Worm (Caenorhabditis elegans) whole organism, young adult: ENCODE results near the gene C46C11.4.

Experiments used
- B0035.1 ChIP-seq: sonication (generic microtip); optimal IDR thresholded peaks from 2 replicates; lab custom pipeline; 2016; ENCODE audit warnings: missing genetic modification characterization, mild to moderate bottlenecking, missing compliant biosample characterization, missing genotype, missing genetic modification reagents
- B0336.3 ChIP-seq: fragments of 200-800 bp; sonication (Bioruptor generic); IDR thresholded peaks from 2 replicates; pipeline ENCODE4 v1.3.6; 2022; ENCODE audit warnings: missing genetic modification characterization, missing compliant biosample characterization
- F10E7.11 ChIP-seq: sonication (generic microtip); optimal IDR thresholded peaks from 2 replicates; lab custom pipeline; 2017; ENCODE audit warnings: mild to moderate bottlenecking, missing genetic modification characterization, moderate library complexity, missing compliant biosample characterization
- F22D6.2 ChIP-seq: sonication (generic microtip); optimal IDR thresholded peaks from 2 replicates; lab custom pipeline; 2016; ENCODE audit warnings: mild to moderate bottlenecking, missing genetic modification characterization, missing compliant biosample characterization
- F49E8.2 ChIP-seq: sonication (generic microtip); optimal IDR thresholded peaks from 3 replicates; lab custom pipeline; 2017; ENCODE audit warnings: missing genetic modification characterization, mild to moderate bottlenecking, missing compliant biosample characterization, antibody characterized with exemption, moderate library complexity; ENCODE audit not compliant: insufficient read depth
- F55B11.4 ChIP-seq: sonication (generic microtip); optimal IDR thresholded peaks from 2 replicates; lab custom pipeline; 2016; ENCODE audit warnings: missing compliant biosample characterization, missing genetic modification characterization, borderline replicate concordance; ENCODE audit not compliant: insufficient read depth
- F57C9.4 ChIP-seq: sonication (generic microtip); optimal IDR thresholded peaks from 2 replicates; lab custom pipeline; 2017; ENCODE audit warnings: mild to moderate bottlenecking, missing genetic modification characterization, missing compliant biosample characterization
- T07F8.4 ChIP-seq: sonication (generic microtip); optimal IDR thresholded peaks from 2 replicates; lab custom pipeline; 2016; ENCODE audit warnings: mild to moderate bottlenecking, missing genetic modification characterization, moderate library complexity, missing compliant biosample characterization
- Y79H2A.3 ChIP-seq: fragments of 200-800 bp; sonication (Bioruptor generic); conservative IDR thresholded peaks from 2 replicates; pipeline ENCODE4 v1.3.6; 2022; ENCODE audit warnings: missing genetic modification reagents, missing genetic modification characterization, missing compliant biosample characterization
- attf-3 ChIP-seq: fragments of 200-800 bp; sonication (Bioruptor generic); conservative IDR thresholded peaks from 2 replicates; pipeline ENCODE4 v1.3.6; 2022; ENCODE audit warnings: missing genetic modification reagents, missing genetic modification characterization, missing compliant biosample characterization
- attf-6 ChIP-seq: fragments of 200-800 bp; sonication (Bioruptor generic); IDR thresholded peaks from 2 replicates; pipeline ENCODE4 v1.3.6; 2022; ENCODE audit warnings: missing genetic modification reagents, missing genetic modification characterization, missing compliant biosample characterization
- bed-1 ChIP-seq: fragments of 200-800 bp; sonication (Bioruptor generic); IDR thresholded peaks from 2 replicates; pipeline ENCODE4 v1.3.6; 2022; ENCODE audit warnings: missing genetic modification reagents, missing genetic modification characterization, missing compliant biosample characterization
- cebp-1 ChIP-seq, 2 experiments: fragments of 200-800 bp in 1 of 2; sonication (Bioruptor generic) in 1 of 2; sonication (generic microtip) in 1 of 2; IDR thresholded peaks in 1 of 2; optimal IDR thresholded peaks in 1 of 2; 2 replicates each; pipeline versions ENCODE4 v1.3.6 to Lab custom; 2017 to 2022; ENCODE audit warnings: missing compliant biosample characterization in 2 of 2, missing genetic modification characterization in 2 of 2, mild to moderate bottlenecking in 1 of 2, missing genetic modification reagents in 1 of 2, moderate library complexity in 1 of 2
- ceh-100 ChIP-seq: fragments of 200-800 bp; sonication (Bioruptor generic); IDR thresholded peaks from 2 replicates; pipeline ENCODE4 v1.3.6; 2022; ENCODE audit warnings: missing genetic modification reagents, missing genetic modification characterization, missing compliant biosample characterization
- ceh-40 ChIP-seq: fragments of 200-800 bp; sonication (Bioruptor generic); IDR thresholded peaks from 2 replicates; pipeline ENCODE4 v1.3.6; 2022; ENCODE audit warnings: missing genetic modification characterization, missing compliant biosample characterization
- dpff-1 ChIP-seq: sonication (generic microtip); optimal IDR thresholded peaks from 2 replicates; lab custom pipeline; 2017; ENCODE audit warnings: mild to moderate bottlenecking, missing genetic modification characterization, missing compliant biosample characterization
- dpl-1 ChIP-seq: fragments of 150-350 bp; optimal IDR thresholded peaks from 2 replicates; lab custom pipeline; 2014; ENCODE audit warnings: missing biosample characterization, missing genetic modification reagents, missing genetic modification characterization
- ets-4 ChIP-seq: fragments of 200-800 bp; sonication (Bioruptor generic); optimal IDR thresholded peaks from 2 replicates; lab custom pipeline; 2018; ENCODE audit warnings: mild to moderate bottlenecking, missing genetic modification characterization, missing compliant biosample characterization
- him-1 ChIP-seq: sonication (generic microtip); optimal IDR thresholded peaks from 2 replicates; lab custom pipeline; 2016; ENCODE audit warnings: missing genotype, missing genetic modification reagents, missing genetic modification characterization, missing compliant biosample characterization
- hmg-1.2 ChIP-seq: fragments of 200-800 bp; sonication (Bioruptor generic); IDR thresholded peaks from 2 replicates; pipeline ENCODE4 v1.3.6; 2022; ENCODE audit warnings: missing genetic modification reagents, missing genetic modification characterization, missing compliant biosample characterization
- let-526 ChIP-seq: fragments of 200-800 bp; sonication (Bioruptor generic); IDR thresholded peaks from 2 replicates; pipeline ENCODE4 v1.3.6; 2022; ENCODE audit warnings: missing genetic modification reagents, missing genetic modification characterization, missing compliant biosample characterization
- let-607 ChIP-seq, 2 experiments: fragments of 200-800 bp in 1 of 2; sonication (Bioruptor generic) in 1 of 2; sonication (generic microtip) in 1 of 2; optimal IDR thresholded peaks; 2 replicates each; lab custom pipeline; 2016 to 2018; ENCODE audit warnings: mild to moderate bottlenecking in 2 of 2, missing compliant biosample characterization in 2 of 2, missing genetic modification characterization in 2 of 2, moderate library complexity in 2 of 2, missing genotype in 1 of 2
- lin-35 ChIP-seq, 3 experiments: fragments of 150-350 bp in 2 of 3; sonication (generic microtip) in 1 of 3; optimal IDR thresholded peaks; 2 replicates each; lab custom pipeline; 2014 to 2018; ENCODE audit warnings: missing biosample characterization in 3 of 3, missing genetic modification characterization in 3 of 3, missing genetic modification reagents in 3 of 3
- madf-6 ChIP-seq: fragments of 200-800 bp; sonication (Bioruptor generic); IDR thresholded peaks from 2 replicates; pipeline ENCODE4 v1.3.6; 2022; ENCODE audit warnings: missing genetic modification reagents, missing genetic modification characterization, missing compliant biosample characterization
- madf-8 ChIP-seq: fragments of 200-800 bp; sonication (Bioruptor generic); conservative IDR thresholded peaks from 2 replicates; pipeline ENCODE4 v1.3.6; 2022; ENCODE audit warnings: missing genetic modification reagents, missing genetic modification characterization, missing compliant biosample characterization
- nfya-1 ChIP-seq: sonication (generic microtip); optimal IDR thresholded peaks from 2 replicates; lab custom pipeline; 2017; ENCODE audit warnings: antibody characterized with exemption, missing compliant biosample characterization, missing genetic modification characterization, borderline replicate concordance; ENCODE audit not compliant: insufficient read depth
- pha-4 ChIP-seq: fragments of 150-350 bp; sonication (generic microtip); optimal IDR thresholded peaks from 2 replicates; lab custom pipeline; 2014; ENCODE audit warnings: missing biosample characterization, missing genetic modification reagents, missing genetic modification characterization
- snpc-1.1 ChIP-seq: sonication (generic microtip); optimal IDR thresholded peaks from 2 replicates; lab custom pipeline; 2017; ENCODE audit warnings: missing genetic modification characterization, mild to moderate bottlenecking, missing compliant biosample characterization, antibody characterized with exemption, moderate library complexity, missing genotype, missing genetic modification reagents; ENCODE audit not compliant: insufficient read depth
- snpc-1.3 ChIP-seq: sonication (generic microtip); optimal IDR thresholded peaks from 2 replicates; lab custom pipeline; 2017; ENCODE audit warnings: missing genetic modification characterization, mild to moderate bottlenecking, missing compliant biosample characterization, antibody characterized with exemption, moderate library complexity, missing genotype, missing genetic modification reagents; ENCODE audit not compliant: insufficient read depth
- tbp1 ChIP-seq: fragments of 200-800 bp; sonication (Bioruptor generic); optimal IDR thresholded peaks from 2 replicates; lab custom pipeline; 2018; ENCODE audit warnings: mild to moderate bottlenecking, missing genetic modification characterization, missing compliant biosample characterization
- tlf-1 ChIP-seq: fragments of 200-800 bp; sonication (Bioruptor generic); optimal IDR thresholded peaks from 2 replicates; lab custom pipeline; 2018; ENCODE audit warnings: mild to moderate bottlenecking, missing genetic modification characterization, missing compliant biosample characterization
- zim-3 ChIP-seq: sonication (generic microtip); optimal IDR thresholded peaks from 2 replicates; lab custom pipeline; 2017; ENCODE audit warnings: mild to moderate bottlenecking, missing genetic modification characterization, moderate library complexity, missing compliant biosample characterization
- ztf-22 ChIP-seq: fragments of 200-800 bp; sonication (Bioruptor generic); optimal IDR thresholded peaks from 2 replicates; lab custom pipeline; 2018; ENCODE audit warnings: mild to moderate bottlenecking, missing genetic modification characterization, moderate library complexity, missing compliant biosample characterization
- ztf-3 ChIP-seq: fragments of 200-800 bp; sonication (Bioruptor generic); optimal IDR thresholded peaks from 2 replicates; lab custom pipeline; 2018; ENCODE audit warnings: mild to moderate bottlenecking, missing genetic modification characterization, missing compliant biosample characterization

C46C11.4 gene

ce11 chrX:4647104-4647503, at the start of gene C46C11.4:
TSS of gene C46C11.4 (minus strand) at chrX:4647204.
- no peak for TF ChIP-seq Y79H2A.3 (GFP tag; lab: Robert Waterston, UW)
- no peak for TF ChIP-seq dpff-1 (tag; lab: Kevin White, UChicago)
- TF ChIP-seq F55B11.4 (tag; lab: Kevin White, UChicago): no peak
- no peak for TF ChIP-seq ztf-22 (GFP tag; lab: Kevin White, UChicago)
- TF ChIP-seq F22D6.2 (tag; lab: Kevin White, UChicago): no peak
- no peak for TF ChIP-seq ceh-40 (GFP tag; lab: Robert Waterston, UW)
- TF ChIP-seq madf-6 (GFP tag; lab: Robert Waterston, UW): no peak
- no peak for TF ChIP-seq him-1 (tag; lab: Kevin White, UChicago)
- no peak for TF ChIP-seq pha-4 (tag; lab: Kevin White, UChicago)
- no peak for TF ChIP-seq ets-4 (GFP tag; lab: Kevin White, UChicago)
- no peak for TF ChIP-seq attf-6 (GFP tag; lab: Robert Waterston, UW)
- no peak for TF ChIP-seq zim-3
- TF ChIP-seq snpc-1.3 (tag; lab: Kevin White, UChicago): no peak
- no peak for TF ChIP-seq bed-1 (GFP tag; lab: Robert Waterston, UW)
- no peak for TF ChIP-seq dpl-1 (GFP tag; lab: Kevin White, UChicago)
- no peak for TF ChIP-seq B0035.1 (tag; lab: Kevin White, UChicago)
- TF ChIP-seq tlf-1 (GFP tag; lab: Kevin White, UChicago): no peak

ce11 chrX:4694611-4695370, 47.8 kb upstream of the C46C11.4 start:
- TF ChIP-seq let-607 (tag; optimal IDR thresholded peaks at IDR 0.05; lab: Kevin White, UChicago) (no peak), tbp1 (GFP tag; lab: Kevin White, UChicago) (no peak), snpc-1.1 (tag; lab: Kevin White, UChicago) (no peak), ceh-100 (no peak), T07F8.4 (tag; lab: Kevin White, UChicago) (no peak), attf-3 (GFP tag; lab: Robert Waterston, UW) (no peak), F10E7.11 (tag; lab: Kevin White, UChicago) (no peak), B0336.3 (GFP tag; lab: Robert Waterston, UW) (no peak), F57C9.4 (tag; lab: Kevin White, UChicago) (no peak), ztf-3 (no peak), cebp-1 (GFP tag; IDR thresholded peaks at IDR 0.05; lab: Robert Waterston, UW) (no peak), cebp-1 (tag; optimal IDR thresholded peaks at IDR 0.05; lab: Kevin White, UChicago) (no peak), F55B11.4 (tag; lab: Kevin White, UChicago) (no peak), nfya-1 (tag; lab: Kevin White, UChicago) (no peak), F22D6.2 (tag; lab: Kevin White, UChicago) (no peak), lin-35 (GFP tag; optimal IDR thresholded peaks at IDR 0.05; lab: Kevin White, UChicago) (no peak), hmg-1.2 (no peak), F49E8.2 (tag; lab: Kevin White, UChicago) (no peak), madf-8 (no peak), let-526 (GFP tag; lab: Robert Waterston, UW) (no peak)
